Worm (Caenorhabditis elegans) whole organism, late embryonic: ENCODE measurements around the gene F44D12.6.

ENCODE experiments used
- C38D4.7 ChIP-seq: fragments of 200-800 bp; sonication (Bioruptor generic); optimal IDR thresholded peaks from 2 replicates; lab custom pipeline; 2018; ENCODE audit warnings: mild to moderate bottlenecking, missing genetic modification characterization, moderate library complexity, missing compliant biosample characterization
- F13H6.1 ChIP-seq: sonication (generic microtip); optimal IDR thresholded peaks from 2 replicates; lab custom pipeline; 2016; ENCODE audit warnings: missing genetic modification characterization, missing compliant biosample characterization
- K02D7.2 ChIP-seq: sonication (generic microtip); optimal IDR thresholded peaks from 2 replicates; lab custom pipeline; 2017; ENCODE audit warnings: mild to moderate bottlenecking, missing genetic modification characterization, missing compliant biosample characterization
- T23F11.4 ChIP-seq: fragments of 200-800 bp; sonication (Bioruptor generic); optimal IDR thresholded peaks from 2 replicates; lab custom pipeline; 2018; ENCODE audit warnings: mild to moderate bottlenecking, missing genetic modification characterization, missing compliant biosample characterization
- Y22D7AL.16 ChIP-seq: sonication (generic microtip); optimal IDR thresholded peaks from 2 replicates; lab custom pipeline; 2016; ENCODE audit warnings: missing genetic modification characterization, missing compliant biosample characterization
- ahr-1 ChIP-seq: sonication (generic microtip); optimal IDR thresholded peaks from 2 replicates; lab custom pipeline; 2016; ENCODE audit warnings: missing genetic modification characterization, missing compliant biosample characterization
- ama-1 ChIP-seq: fragments of 150-350 bp; optimal IDR thresholded peaks from 2 replicates; lab custom pipeline; 2014
- ceh-18 ChIP-seq: sonication (generic microtip); optimal IDR thresholded peaks from 2 replicates; lab custom pipeline; 2016; ENCODE audit warnings: missing genetic modification characterization, missing compliant biosample characterization
- ceh-19 ChIP-seq: fragments of 200-800 bp; sonication (Bioruptor generic); optimal IDR thresholded peaks from 2 replicates; lab custom pipeline; 2018; ENCODE audit warnings: mild to moderate bottlenecking, missing genetic modification characterization, missing compliant biosample characterization
- ceh-2 ChIP-seq: sonication (generic microtip); optimal IDR thresholded peaks from 2 replicates; lab custom pipeline; 2016; ENCODE audit warnings: missing genotype, missing genetic modification characterization, missing compliant biosample characterization
- ceh-22 ChIP-seq: sonication (generic microtip); optimal IDR thresholded peaks from 2 replicates; lab custom pipeline; 2017; ENCODE audit warnings: missing biosample characterization, missing genetic modification characterization
- ceh-24 ChIP-seq: sonication (generic microtip); optimal IDR thresholded peaks from 2 replicates; lab custom pipeline; 2016; ENCODE audit warnings: mild to moderate bottlenecking, missing genetic modification characterization, missing compliant biosample characterization
- ceh-34 ChIP-seq: sonication (generic microtip); optimal IDR thresholded peaks from 2 replicates; lab custom pipeline; 2016; ENCODE audit warnings: mild to moderate bottlenecking, missing genetic modification characterization, missing compliant biosample characterization
- ceh-45 ChIP-seq: fragments of 200-800 bp; sonication (Bioruptor generic); IDR thresholded peaks from 2 replicates; pipeline ENCODE4 v1.3.6; 2022; ENCODE audit warnings: missing genetic modification reagents, missing genetic modification characterization, missing compliant biosample characterization
- ceh-48 ChIP-seq: sonication (generic microtip); optimal IDR thresholded peaks from 2 replicates; lab custom pipeline; 2016; ENCODE audit warnings: missing genetic modification characterization, inconsistent platforms, missing compliant biosample characterization
- ceh-6 ChIP-seq: fragments of 200-800 bp; sonication (Bioruptor generic); optimal IDR thresholded peaks from 2 replicates; lab custom pipeline; 2018; ENCODE audit warnings: mild to moderate bottlenecking, missing genetic modification characterization, missing compliant biosample characterization
- che-1 ChIP-seq: sonication (generic microtip); optimal IDR thresholded peaks from 2 replicates; lab custom pipeline; 2016; ENCODE audit warnings: mild to moderate bottlenecking, missing genetic modification characterization, missing compliant biosample characterization
- dve-1 ChIP-seq: sonication (generic microtip); optimal IDR thresholded peaks from 2 replicates; lab custom pipeline; 2017; ENCODE audit warnings: antibody characterized with exemption, mild to moderate bottlenecking, missing genetic modification characterization, missing compliant biosample characterization
- elt-2 ChIP-seq: sonication (generic microtip); optimal IDR thresholded peaks from 2 replicates; lab custom pipeline; 2016; ENCODE audit warnings: missing genetic modification reagents, missing genetic modification characterization, missing compliant biosample characterization
- fax-1 ChIP-seq: sonication (generic microtip); optimal IDR thresholded peaks from 2 replicates; lab custom pipeline; 2016; ENCODE audit warnings: missing genotype, missing genetic modification characterization, missing compliant biosample characterization
- fkh-10 ChIP-seq: fragments of 150-350 bp; optimal IDR thresholded peaks from 2 replicates; lab custom pipeline; 2014; ENCODE audit warnings: missing biosample characterization, missing genetic modification reagents, missing genetic modification characterization
- fkh-6 ChIP-seq: sonication (generic microtip); optimal IDR thresholded peaks from 2 replicates; lab custom pipeline; 2016; ENCODE audit warnings: missing genetic modification characterization, missing compliant biosample characterization
- hlh-15 ChIP-seq: sonication (generic microtip); optimal IDR thresholded peaks from 2 replicates; lab custom pipeline; 2016; ENCODE audit warnings: missing genetic modification characterization, missing compliant biosample characterization
- hlh-30 ChIP-seq: sonication (generic microtip); optimal IDR thresholded peaks from 2 replicates; lab custom pipeline; 2017; ENCODE audit warnings: antibody characterized with exemption, missing genetic modification characterization, missing compliant biosample characterization; ENCODE audit not compliant: insufficient read depth
- hlh-6 ChIP-seq: sonication (generic microtip); optimal IDR thresholded peaks from 2 replicates; lab custom pipeline; 2016; ENCODE audit warnings: missing genotype, missing genetic modification characterization, missing compliant biosample characterization
- madf-2 ChIP-seq: sonication (generic microtip); optimal IDR thresholded peaks from 2 replicates; lab custom pipeline; 2017; ENCODE audit warnings: missing genetic modification characterization, missing compliant biosample characterization
- mec-3 ChIP-seq: sonication (generic microtip); optimal IDR thresholded peaks from 2 replicates; lab custom pipeline; 2016; ENCODE audit warnings: borderline replicate concordance, missing genetic modification characterization, missing compliant biosample characterization
- nhr-11 ChIP-seq: fragments of 150-350 bp; optimal IDR thresholded peaks from 2 replicates; lab custom pipeline; 2014; ENCODE audit warnings: missing biosample characterization, missing genetic modification characterization
- nhr-232 ChIP-seq: sonication (generic microtip); optimal IDR thresholded peaks from 2 replicates; lab custom pipeline; 2016; ENCODE audit warnings: missing genetic modification characterization, missing compliant biosample characterization
- pha-2 ChIP-seq: sonication (generic microtip); optimal IDR thresholded peaks from 2 replicates; lab custom pipeline; 2017; ENCODE audit warnings: mild to moderate bottlenecking, missing genetic modification characterization, missing compliant biosample characterization
- ref-2 ChIP-seq: sonication (generic microtip); optimal IDR thresholded peaks from 2 replicates; lab custom pipeline; 2016; ENCODE audit warnings: missing genetic modification characterization, missing compliant biosample characterization
- sox-2 ChIP-seq: fragments of 200-800 bp; sonication (Bioruptor generic); IDR thresholded peaks from 2 replicates; pipeline ENCODE4 v1.3.6; 2022; ENCODE audit warnings: missing genetic modification reagents, missing genetic modification characterization, missing compliant biosample characterization
- sox-4 ChIP-seq: sonication (generic microtip); optimal IDR thresholded peaks from 2 replicates; lab custom pipeline; 2017; ENCODE audit warnings: mild to moderate bottlenecking, missing genetic modification characterization, inconsistent platforms, missing compliant biosample characterization
- syd-9 ChIP-seq: sonication (generic microtip); optimal IDR thresholded peaks from 2 replicates; lab custom pipeline; 2016; ENCODE audit warnings: mild to moderate bottlenecking, missing genetic modification characterization, moderate library complexity, missing compliant biosample characterization
- tbx-7 ChIP-seq: sonication (generic microtip); optimal IDR thresholded peaks from 2 replicates; lab custom pipeline; 2016; ENCODE audit warnings: missing genotype, missing genetic modification characterization, missing compliant biosample characterization
- ttx-3 ChIP-seq: sonication (generic microtip); optimal IDR thresholded peaks from 2 replicates; lab custom pipeline; 2016; ENCODE audit warnings: missing genetic modification reagents, missing genetic modification characterization, missing compliant biosample characterization
- unc-3 ChIP-seq, 2 experiments: fragments of 200-800 bp in 1 of 2; sonication (Bioruptor generic) in 1 of 2; sonication (generic microtip) in 1 of 2; conservative IDR thresholded peaks in 1 of 2; optimal IDR thresholded peaks in 1 of 2; 2 replicates each; pipeline versions ENCODE4 v1.3.6 to Lab custom; 2016 to 2022; ENCODE audit warnings: missing compliant biosample characterization in 2 of 2, missing genetic modification characterization in 2 of 2, missing genetic modification reagents in 1 of 2
- unc-55 ChIP-seq: sonication (generic microtip); optimal IDR thresholded peaks from 2 replicates; lab custom pipeline; 2017; ENCODE audit warnings: missing biosample characterization, missing genetic modification reagents, missing genetic modification characterization
- unc-86 ChIP-seq: sonication (generic microtip); optimal IDR thresholded peaks from 2 replicates; lab custom pipeline; 2016; ENCODE audit warnings: missing genetic modification characterization, missing compliant biosample characterization
- zip-5 ChIP-seq: sonication (generic microtip); optimal IDR thresholded peaks from 2 replicates; lab custom pipeline; 2016; ENCODE audit warnings: missing genetic modification characterization, missing compliant biosample characterization

The F44D12.6 gene

ce11 chrIV:10033053-10033452, at the start of gene F44D12.6:
TSS of gene F44D12.6 (plus strand) at chrIV:10033353.
- TF ChIP-seq ceh-34 (tag; lab: Kevin White, UChicago) (no peak), dve-1 (no peak), unc-3 (GFP tag; conservative IDR thresholded peaks at IDR 0.05; lab: Robert Waterston, UW) (no peak), unc-3 (tag; optimal IDR thresholded peaks at IDR 0.05; lab: Kevin White, UChicago) (no peak), T23F11.4 (GFP tag; lab: Kevin White, UChicago) (no peak), fax-1 (tag; lab: Kevin White, UChicago) (no peak), sox-2 (no peak)

ce11 chrIV:9989416-9989815, 43.7 kb upstream of the F44D12.6 start:
- TF ChIP-seq elt-2 (tag; lab: Kevin White, UChicago) (no peak), dve-1 (no peak), K02D7.2 (no peak)

- no peak for TF ChIP-seq sox-4 (tag; lab: Kevin White, UChicago)
- no peak for TF ChIP-seq ceh-18 (tag; lab: Kevin White, UChicago)
- no peak for TF ChIP-seq syd-9 (tag; lab: Kevin White, UChicago)
- no peak for TF ChIP-seq C38D4.7 (GFP tag; lab: Kevin White, UChicago)
- no peak for TF ChIP-seq ttx-3 (tag; lab: Kevin White, UChicago)
- no peak for TF ChIP-seq F13H6.1 (tag; lab: Kevin White, UChicago)
- no peak for TF ChIP-seq dve-1
- no peak for TF ChIP-seq hlh-15 (tag; lab: Kevin White, UChicago)
- TF ChIP-seq pha-2 (tag; lab: Kevin White, UChicago): no peak
- no peak for TF ChIP-seq mec-3
- no peak for TF ChIP-seq ref-2 (tag; lab: Kevin White, UChicago)
- TF ChIP-seq Y22D7AL.16 (tag; lab: Kevin White, UChicago): no peak
- TF ChIP-seq ama-1 (lab: Kevin White, UChicago): no peak
- TF ChIP-seq fkh-6 (tag; lab: Kevin White, UChicago): no peak
- no peak for TF ChIP-seq ceh-45 (GFP tag; lab: Robert Waterston, UW)
- TF ChIP-seq ceh-24 (tag; lab: Kevin White, UChicago): no peak
- TF ChIP-seq K02D7.2: no peak
- TF ChIP-seq hlh-6 (tag; lab: Kevin White, UChicago): no peak
- TF ChIP-seq unc-55 (GFP tag; lab: Kevin White, UChicago): no peak
Observed at ce11 chrIV:9993403-9994132, 39.6 kb upstream of the F44D12.6 start.

ce11 chrIV:9994895-9995394, 38.2 kb upstream of the F44D12.6 start, which contains the start of gene uba-1:
TSS of gene uba-1 (minus strand) at chrIV:9994945.
- no peak for TF ChIP-seq ahr-1
- TF ChIP-seq ceh-2 (tag; lab: Kevin White, UChicago): no peak
- no peak for TF ChIP-seq nhr-232 (tag; lab: Kevin White, UChicago)
- TF ChIP-seq ttx-3 (tag; lab: Kevin White, UChicago): no peak
- TF ChIP-seq hlh-30: no peak
- no peak for TF ChIP-seq unc-86
- TF ChIP-seq nhr-11 (tag; lab: Kevin White, UChicago): no peak
- no peak for TF ChIP-seq ceh-48 (tag; lab: Kevin White, UChicago)
- no peak for TF ChIP-seq tbx-7 (tag; lab: Kevin White, UChicago)
- TF ChIP-seq che-1 (tag; lab: Kevin White, UChicago): no peak
- TF ChIP-seq ceh-6 (GFP tag; lab: Kevin White, UChicago): no peak
- no peak for TF ChIP-seq zip-5
- no peak for TF ChIP-seq fkh-10 (GFP tag; lab: Kevin White, UChicago)
- TF ChIP-seq madf-2: no peak
- no peak for TF ChIP-seq ceh-22 (tag; lab: Kevin White, UChicago)
- no peak for TF ChIP-seq pha-2 (tag; lab: Kevin White, UChicago)
- TF ChIP-seq hlh-6 (tag; lab: Kevin White, UChicago): no peak
- no peak for TF ChIP-seq ceh-19
- TF ChIP-seq, all 69 proteins: peak for 0
